Worm (Caenorhabditis elegans) whole organism, L3 larva: Measurements from ENCODE around the gene cal-3.

Experiments used
- lin-15B ChIP-seq: fragments of 150-350 bp; optimal IDR thresholded peaks from 2 replicates; lab custom pipeline; 2014; ENCODE audit warnings: missing biosample characterization, missing genetic modification characterization
- nhr-11 ChIP-seq: fragments of 150-350 bp; optimal IDR thresholded peaks from 2 replicates; lab custom pipeline; 2014; ENCODE audit warnings: missing biosample characterization, missing genetic modification characterization
- nhr-76 ChIP-seq: fragments of 150-350 bp; sonication (generic microtip); optimal IDR thresholded peaks from 5 replicates; lab custom pipeline; 2014; ENCODE audit warnings: missing biosample characterization, missing genetic modification characterization
- nhr-77 ChIP-seq: fragments of 150-350 bp; optimal IDR thresholded peaks from 2 replicates; lab custom pipeline; 2014; ENCODE audit warnings: missing biosample characterization, missing genetic modification characterization
- tbx-2 ChIP-seq: sonication (generic microtip); optimal IDR thresholded peaks from 2 replicates; lab custom pipeline; 2016; ENCODE audit warnings: mild to moderate bottlenecking, missing genetic modification characterization, missing compliant biosample characterization
- unc-62 ChIP-seq: fragments of 150-350 bp; sonication (generic microtip); optimal IDR thresholded peaks from 4 replicates; lab custom pipeline; 2014; ENCODE audit warnings: missing biosample characterization, missing genetic modification reagents, missing genetic modification characterization
- ztf-11 ChIP-seq: fragments of 150-350 bp; optimal IDR thresholded peaks from 2 replicates; lab custom pipeline; 2014; ENCODE audit warnings: missing biosample characterization, missing genetic modification characterization

- TF ChIP-seq unc-62 (GFP tag; lab: Kevin White, UChicago) (no peak), nhr-11 (tag; lab: Kevin White, UChicago) (no peak), nhr-76 (tag; lab: Kevin White, UChicago) (no peak), tbx-2 (tag; lab: Kevin White, UChicago) (no peak), nhr-77 (tag; lab: Kevin White, UChicago) (no peak), ztf-11 (no peak), lin-15B (peak; percentile 37)
Observed at ce11 chrIV:3874417-3874816, 39.5 kb upstream of the cal-3 start.
